Worm (Caenorhabditis elegans) whole organism, early embryonic: ENCODE measurements around the gene srv-10.

Source experiments
- ama-1 ChIP-seq: fragments of 150-350 bp; optimal IDR thresholded peaks from 2 replicates; lab custom pipeline; 2014
- tbx-37 ChIP-seq: fragments of 200-800 bp; sonication (Bioruptor generic); conservative IDR thresholded peaks from 2 replicates; pipeline ENCODE4 v1.3.6; 2022; ENCODE audit warnings: missing genetic modification reagents, missing genetic modification characterization, missing compliant biosample characterization

DNA sequence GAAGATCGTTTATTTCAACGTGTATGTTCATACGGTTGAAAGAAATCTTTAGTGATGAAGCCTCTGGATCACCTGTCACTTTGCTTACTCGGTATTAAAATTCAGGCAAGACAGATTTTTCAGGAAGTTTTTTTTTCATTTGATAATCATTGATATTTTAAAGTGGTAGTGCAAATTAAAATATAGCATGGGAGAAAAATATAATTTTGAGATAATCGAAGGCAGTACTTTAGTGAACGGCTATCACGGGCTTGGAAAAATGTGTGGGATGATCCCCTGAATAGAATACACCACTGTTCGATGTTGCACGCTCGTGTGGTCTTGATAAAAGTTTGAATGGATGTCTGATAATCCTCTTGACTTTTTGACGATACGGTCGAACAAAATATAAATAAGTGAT, 3.7 kb downstream of the srv-10 start:
- TF ChIP-seq tbx-37 (no peak), ama-1 (lab: Kevin White, UChicago) (no peak)
